Fruit fly (Drosophila melanogaster) S2 (cell line): ENCODE data around the gene Sec8.

Experiments used
- CG8478 ChIP-seq: fragments of >200 bp; optimal IDR thresholded peaks from 2 replicates; lab custom pipeline; 2018
- CTCF ChIP-seq, 2 experiments: fragments of >200 bp; optimal IDR thresholded peaks; 2 replicates each; lab custom pipeline; 2018

DNA sequence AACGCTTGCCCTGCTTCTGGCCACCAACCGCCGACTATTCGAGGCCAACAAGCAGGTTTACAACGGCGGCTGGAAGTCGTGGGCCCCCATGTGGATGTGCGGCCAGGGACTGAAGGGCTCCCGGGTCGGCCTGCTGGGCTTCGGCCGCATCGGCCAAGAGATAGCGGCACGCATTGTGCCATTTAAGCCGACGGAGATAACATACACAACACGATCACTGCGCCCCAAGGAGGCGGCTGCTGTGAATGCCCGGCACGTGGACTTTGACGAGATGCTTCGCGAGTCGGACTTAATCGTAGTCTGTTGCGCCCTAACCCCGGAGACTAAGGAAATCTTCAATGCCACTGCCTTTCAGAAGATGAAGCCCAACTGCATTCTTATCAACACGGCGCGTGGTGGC is 21.5 kb downstream of the Sec8 start:
- no peak for TF ChIP-seq CG8478 (lab: Kevin White, UChicago)
- no peak for TF ChIP-seq CTCF (optimal IDR thresholded peaks at IDR 0.05; lab: Kevin White, UChicago)
